Worm (Caenorhabditis elegans) whole organism, mixed stage, embryonic: ENCODE results near the gene npp-19.

Experiments
- elt-1 ChIP-seq: sonication (generic microtip); optimal IDR thresholded peaks from 2 replicates; lab custom pipeline; 2017; ENCODE audit warnings: missing genetic modification characterization, mild to moderate bottlenecking, missing compliant biosample characterization, antibody characterized with exemption, moderate library complexity, borderline replicate concordance; ENCODE audit not compliant: insufficient read depth
- elt-3 ChIP-seq: fragments of 150-350 bp; optimal IDR thresholded peaks from 2 replicates; lab custom pipeline; 2014; ENCODE audit warnings: missing biosample characterization, missing genetic modification characterization
- lsy-2 ChIP-seq: fragments of 150-350 bp; optimal IDR thresholded peaks from 2 replicates; lab custom pipeline; 2014; ENCODE audit warnings: missing biosample characterization, missing genetic modification characterization
- nhr-12 ChIP-seq: fragments of 150-350 bp; optimal IDR thresholded peaks from 2 replicates; lab custom pipeline; 2014; ENCODE audit warnings: missing biosample characterization, missing genetic modification characterization
- sem-2 ChIP-seq: fragments of 200-800 bp; sonication (Bioruptor generic); optimal IDR thresholded peaks from 2 replicates; lab custom pipeline; 2018; ENCODE audit warnings: mild to moderate bottlenecking, missing genetic modification characterization, missing compliant biosample characterization
- unc-39 ChIP-seq: fragments of 150-350 bp; optimal IDR thresholded peaks from 2 replicates; lab custom pipeline; 2014; ENCODE audit warnings: missing biosample characterization, missing genetic modification characterization
- unc-62 ChIP-seq: fragments of 150-350 bp; optimal IDR thresholded peaks from 2 replicates; lab custom pipeline; 2014; ENCODE audit warnings: missing biosample characterization, missing genetic modification reagents, missing genetic modification characterization
- ztf-11 ChIP-seq: fragments of 150-350 bp; optimal IDR thresholded peaks from 2 replicates; lab custom pipeline; 2014; ENCODE audit warnings: missing biosample characterization, missing genetic modification characterization

DNA sequence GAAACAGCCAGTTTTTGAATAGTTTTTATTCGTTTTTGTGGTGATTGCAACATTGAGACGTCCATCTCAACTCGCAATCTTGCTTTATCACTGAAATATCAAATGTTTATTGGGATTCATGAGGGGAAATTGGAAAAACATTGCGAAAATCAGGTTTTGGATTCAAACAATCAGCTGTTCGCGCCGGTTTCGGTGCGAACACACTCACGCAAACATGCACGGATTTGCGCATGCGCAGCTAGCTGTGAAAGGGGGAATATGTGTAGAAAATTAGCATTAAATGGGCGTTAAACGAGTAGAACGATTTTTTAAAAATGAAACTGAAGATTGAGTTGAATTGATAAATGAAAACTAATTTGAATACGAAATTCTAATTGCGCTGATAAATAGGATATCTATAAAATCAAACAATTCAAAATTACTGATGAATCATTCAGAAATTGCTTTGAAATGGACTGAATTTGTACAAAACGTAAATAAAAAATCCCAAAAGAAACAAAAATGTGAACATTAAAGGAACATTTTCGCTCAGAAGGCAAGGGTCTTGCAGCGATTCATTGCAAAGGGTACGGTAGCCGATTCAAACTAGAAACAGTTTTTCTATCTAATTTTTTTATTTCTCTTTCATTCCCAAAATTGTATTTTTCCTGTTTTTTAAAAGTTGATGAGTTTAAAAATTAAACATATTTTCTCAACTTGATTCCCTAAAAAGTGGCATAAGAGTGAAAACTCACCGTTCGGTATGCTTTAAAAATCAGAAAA, 14.9 kb downstream of the npp-19 start, which contains the start of gene ect-2:
- TF ChIP-seq unc-62 (GFP tag; lab: Kevin White, UChicago): no peak
- no peak for TF ChIP-seq ztf-11
- no peak for TF ChIP-seq elt-1 (tag; lab: Kevin White, UChicago)
- TF ChIP-seq lsy-2 (tag; lab: Kevin White, UChicago): no peak
- no peak for TF ChIP-seq unc-39 (tag; lab: Kevin White, UChicago)
- no peak for TF ChIP-seq elt-3 (tag; lab: Kevin White, UChicago)
- no peak for TF ChIP-seq sem-2
- TF ChIP-seq nhr-12: no peak
